Fruit fly (Drosophila melanogaster) whole organism, embryonic: Measurements from ENCODE around the gene Oatp30B.
A peak's percentile ranks its signal among the peaks of the same experiment; 100 is the strongest.

Experiments used
- B-H1 ChIP-seq: fragments of 200-800 bp; sonication (Bioruptor generic); IDR thresholded peaks from 3 replicates; pipeline ENCODE4 v1.3.6; 2022; ENCODE audit warnings: missing biosample characterization, missing genetic modification characterization
- CG10147 ChIP-seq: fragments of 200-800 bp; sonication (Bioruptor generic); optimal IDR thresholded peaks from 2 replicates; lab custom pipeline; 2019; ENCODE audit warnings: missing biosample characterization, mild to moderate bottlenecking, missing genetic modification characterization, moderate library complexity
- CG10267 ChIP-seq: fragments of 200-800 bp; sonication (Bioruptor generic); optimal IDR thresholded peaks from 2 replicates; lab custom pipeline; 2018; ENCODE audit warnings: missing biosample characterization, mild to moderate bottlenecking, missing genetic modification characterization, moderate library complexity
- CG10462 ChIP-seq: fragments of 200-800 bp; sonication (Bioruptor generic); optimal IDR thresholded peaks from 2 replicates; lab custom pipeline; 2016; ENCODE audit warnings: missing biosample characterization, missing genetic modification characterization
- CG10979 ChIP-seq: fragments of 200-800 bp; sonication (Bioruptor generic); optimal IDR thresholded peaks from 2 replicates; lab custom pipeline; 2018; ENCODE audit warnings: missing biosample characterization, mild to moderate bottlenecking, missing genetic modification characterization, moderate library complexity
- CG11085 ChIP-seq: fragments of 200-800 bp; sonication (Bioruptor generic); IDR thresholded peaks from 2 replicates; pipeline ENCODE4 v1.3.6; 2022; ENCODE audit warnings: missing biosample characterization, missing genetic modification characterization
- CG11093 ChIP-seq: fragments of 200-800 bp; sonication (Bioruptor generic); IDR thresholded peaks from 3 replicates; pipeline ENCODE4 v1.3.6; 2022; ENCODE audit warnings: missing biosample characterization, missing genetic modification characterization
- CG11723 ChIP-seq: fragments of 200-800 bp; sonication (Bioruptor generic); optimal IDR thresholded peaks from 2 replicates; lab custom pipeline; 2017; ENCODE audit warnings: missing biosample characterization, mild to moderate bottlenecking, missing genetic modification characterization
- CG13424 ChIP-seq: fragments of 200-800 bp; sonication (Bioruptor generic); optimal IDR thresholded peaks from 2 replicates; lab custom pipeline; 2019; ENCODE audit warnings: missing biosample characterization, mild to moderate bottlenecking, missing genetic modification characterization, moderate library complexity
- CG16863 ChIP-seq: fragments of 200-800 bp; sonication (Bioruptor generic); optimal IDR thresholded peaks from 3 replicates; lab custom pipeline; 2016; ENCODE audit warnings: missing biosample characterization, missing genetic modification characterization
- CG17385 ChIP-seq: fragments of 200-800 bp; sonication (Bioruptor generic); optimal IDR thresholded peaks from 3 replicates; lab custom pipeline; 2018; ENCODE audit warnings: missing biosample characterization, mild to moderate bottlenecking, missing genetic modification characterization
- CG1832 ChIP-seq: fragments of 200-800 bp; sonication (Bioruptor generic); optimal IDR thresholded peaks from 2 replicates; lab custom pipeline; 2017; ENCODE audit warnings: missing biosample characterization, mild to moderate bottlenecking, missing genetic modification characterization, inconsistent platforms
- CG2202 ChIP-seq: fragments of 200-800 bp; sonication (Bioruptor generic); optimal IDR thresholded peaks from 2 replicates; lab custom pipeline; 2018; ENCODE audit warnings: missing biosample characterization, mild to moderate bottlenecking, missing genetic modification characterization
- CG3281 ChIP-seq: fragments of 200-800 bp; sonication (Bioruptor generic); optimal IDR thresholded peaks from 3 replicates; lab custom pipeline; 2017; ENCODE audit warnings: missing biosample characterization, mild to moderate bottlenecking, missing genetic modification characterization
- CG3838 ChIP-seq: fragments of 200-800 bp; sonication (Bioruptor generic); optimal IDR thresholded peaks from 3 replicates; lab custom pipeline; 2016; ENCODE audit warnings: missing biosample characterization, missing genetic modification characterization
- CG7271 ChIP-seq: fragments of 200-800 bp; sonication (Bioruptor generic); optimal IDR thresholded peaks from 2 replicates; lab custom pipeline; 2018; ENCODE audit warnings: missing biosample characterization, mild to moderate bottlenecking, missing genetic modification characterization, moderate library complexity
- CG7357 ChIP-seq: fragments of 200-800 bp; sonication (Bioruptor generic); IDR thresholded peaks from 3 replicates; pipeline ENCODE4 v1.3.6; 2022; ENCODE audit warnings: missing biosample characterization, missing genetic modification characterization
- CG8924 ChIP-seq: fragments of 200-800 bp; optimal IDR thresholded peaks from 3 replicates; lab custom pipeline; 2019; ENCODE audit warnings: missing biosample characterization, mild to moderate bottlenecking, missing genetic modification characterization, moderate library complexity
- D19A ChIP-seq: fragments of 200-800 bp; optimal IDR thresholded peaks from 3 replicates; lab custom pipeline; 2019; ENCODE audit warnings: missing biosample characterization, mild to moderate bottlenecking, missing genetic modification characterization, moderate library complexity
- Dek ChIP-seq: fragments of 200-800 bp; sonication (Bioruptor generic); optimal IDR thresholded peaks from 3 replicates; lab custom pipeline; 2019; ENCODE audit warnings: missing biosample characterization, mild to moderate bottlenecking, missing genetic modification characterization, moderate library complexity
- Dip2 ChIP-seq: fragments of 200-800 bp; sonication (Bioruptor generic); IDR thresholded peaks from 2 replicates; pipeline ENCODE4 v1.3.6; 2022; ENCODE audit warnings: missing biosample characterization, missing genetic modification characterization
- Dll ChIP-seq: fragments of 200-800 bp; sonication (Bioruptor generic); IDR thresholded peaks from 4 replicates; pipeline ENCODE4 v1.3.6; 2022; ENCODE audit warnings: missing biosample characterization, missing genetic modification characterization; ENCODE audit not compliant: partially characterized antibody
- Dref ChIP-seq: fragments of 200-800 bp; sonication (Bioruptor generic); IDR thresholded peaks from 2 replicates; pipeline ENCODE4 v1.3.6; 2022; ENCODE audit warnings: missing biosample characterization, missing genetic modification characterization
- Ets97D ChIP-seq: fragments of 200-800 bp; sonication (Bioruptor generic); optimal IDR thresholded peaks from 3 replicates; lab custom pipeline; 2016; ENCODE audit warnings: missing biosample characterization, missing genetic modification characterization
- HLH54F ChIP-seq: fragments of 200-800 bp; sonication (Bioruptor generic); optimal IDR thresholded peaks from 3 replicates; lab custom pipeline; 2016; ENCODE audit warnings: missing biosample characterization, missing genetic modification characterization
- Hr51 ChIP-seq, 2 experiments: fragments of 200-800 bp; sonication (Bioruptor generic); optimal IDR thresholded peaks; 2 replicates in 1 of 2; 3 replicates in 1 of 2; lab custom pipeline; 2016 to 2018; ENCODE audit warnings: missing biosample characterization in 2 of 2, missing genetic modification characterization in 2 of 2, mild to moderate bottlenecking in 1 of 2, moderate library complexity in 1 of 2
- Meics ChIP-seq: fragments of 200-800 bp; sonication (Bioruptor generic); optimal IDR thresholded peaks from 2 replicates; lab custom pipeline; 2017; ENCODE audit warnings: missing biosample characterization, mild to moderate bottlenecking, missing genetic modification characterization
- Opbp ChIP-seq: fragments of 200-800 bp; sonication (Bioruptor generic); IDR thresholded peaks from 3 replicates; pipeline ENCODE4 v1.3.6; 2022; ENCODE audit warnings: missing biosample characterization, missing genetic modification characterization; ENCODE audit not compliant: partially characterized antibody
- Sox100B ChIP-seq: fragments of 200-800 bp; sonication (Bioruptor generic); optimal IDR thresholded peaks from 3 replicates; lab custom pipeline; 2018; ENCODE audit warnings: missing biosample characterization, mild to moderate bottlenecking, missing genetic modification characterization
- Xbp1 ChIP-seq: fragments of 200-800 bp; sonication (Bioruptor generic); optimal IDR thresholded peaks from 3 replicates; lab custom pipeline; 2016; ENCODE audit warnings: missing biosample characterization, mild to moderate bottlenecking, missing genetic modification characterization
- ab ChIP-seq: fragments of 200-800 bp; sonication (Bioruptor generic); optimal IDR thresholded peaks from 2 replicates; lab custom pipeline; 2016; ENCODE audit warnings: missing biosample characterization, missing genetic modification characterization
- ara ChIP-seq: fragments of 200-800 bp; sonication (Bioruptor generic); IDR thresholded peaks from 2 replicates; pipeline ENCODE4 v1.3.6; 2022; ENCODE audit warnings: missing biosample characterization, missing genetic modification characterization
- ato ChIP-seq: fragments of 200-800 bp; sonication (Bioruptor generic); IDR thresholded peaks from 2 replicates; pipeline ENCODE4 v1.3.6; 2022; ENCODE audit warnings: missing biosample characterization, missing genetic modification characterization; ENCODE audit not compliant: partially characterized antibody
- bbx ChIP-seq: fragments of 200-800 bp; sonication (Bioruptor generic); IDR thresholded peaks from 2 replicates; pipeline ENCODE4 v1.3.6; 2022; ENCODE audit warnings: missing biosample characterization, missing genetic modification characterization; ENCODE audit not compliant: partially characterized antibody
- croc ChIP-seq: fragments of 200-800 bp; sonication (Bioruptor generic); conservative IDR thresholded peaks from 3 replicates; pipeline ENCODE4 v1.3.6; 2022; ENCODE audit warnings: missing biosample characterization, missing genetic modification characterization
- cwo ChIP-seq: fragments of 200-800 bp; sonication (Bioruptor generic); optimal IDR thresholded peaks from 3 replicates; lab custom pipeline; 2017; ENCODE audit warnings: missing biosample characterization, missing genetic modification characterization, mild to moderate bottlenecking, moderate library complexity, missing genetic modification reagents
- en ChIP-seq: fragments of 200-800 bp; sonication (Bioruptor generic); optimal IDR thresholded peaks from 2 replicates; lab custom pipeline; 2016; ENCODE audit warnings: missing biosample characterization, missing genetic modification characterization
- ftz-f1 ChIP-seq: fragments of 200-800 bp; sonication (Bioruptor generic); optimal IDR thresholded peaks from 2 replicates; lab custom pipeline; 2016; ENCODE audit warnings: missing biosample characterization, missing genetic modification characterization
- gce ChIP-seq: fragments of 200-800 bp; sonication (Bioruptor generic); IDR thresholded peaks from 3 replicates; pipeline ENCODE4 v1.3.6; 2022; ENCODE audit warnings: missing biosample characterization, missing genetic modification characterization
- klu ChIP-seq: fragments of 200-800 bp; sonication (Bioruptor generic); IDR thresholded peaks from 2 replicates; pipeline ENCODE4 v1.3.6; 2022; ENCODE audit warnings: missing biosample characterization, missing genetic modification characterization
- kni ChIP-seq: fragments of 200-800 bp; sonication (Bioruptor generic); optimal IDR thresholded peaks from 3 replicates; lab custom pipeline; 2017; ENCODE audit warnings: mild to moderate bottlenecking, missing biosample characterization, missing genetic modification reagents, missing genetic modification characterization
- luna ChIP-seq: fragments of 200-800 bp; sonication (Bioruptor generic); optimal IDR thresholded peaks from 2 replicates; lab custom pipeline; 2016; ENCODE audit warnings: missing biosample characterization, missing genetic modification characterization
- nmo ChIP-seq: fragments of 200-800 bp; sonication (Bioruptor generic); optimal IDR thresholded peaks from 2 replicates; lab custom pipeline; 2018; ENCODE audit warnings: missing biosample characterization, mild to moderate bottlenecking, missing genetic modification characterization, moderate library complexity
- pho ChIP-seq: fragments of 200-800 bp; sonication (Bioruptor generic); optimal IDR thresholded peaks from 2 replicates; lab custom pipeline; 2016; ENCODE audit warnings: missing biosample characterization, missing genetic modification characterization
- psq ChIP-seq: fragments of 200-800 bp; sonication (Bioruptor generic); optimal IDR thresholded peaks from 2 replicates; lab custom pipeline; 2017; ENCODE audit warnings: missing biosample characterization, missing genetic modification characterization
- ro ChIP-seq: fragments of 200-800 bp; sonication (Bioruptor generic); IDR thresholded peaks from 2 replicates; pipeline ENCODE4 v1.3.6; 2022; ENCODE audit warnings: missing biosample characterization, missing genetic modification characterization
- sc ChIP-seq, 3 experiments: fragments of >200 bp in 2 of 3; fragments of 200-800 bp in 1 of 3; sonication (Bioruptor generic) in 1 of 3; optimal IDR thresholded peaks; 2 replicates in 2 of 3; 3 replicates in 1 of 3; lab custom pipeline; 2017; ENCODE audit warnings: mild to moderate bottlenecking in 1 of 3, missing biosample characterization in 1 of 3, missing genetic modification characterization in 1 of 3, missing genetic modification reagents in 1 of 3
- sob ChIP-seq: fragments of 200-800 bp; sonication (Bioruptor generic); IDR thresholded peaks from 2 replicates; pipeline ENCODE4 v1.3.6; 2022; ENCODE audit warnings: missing biosample characterization, missing genetic modification characterization
- sug ChIP-seq: fragments of 200-800 bp; optimal IDR thresholded peaks from 2 replicates; lab custom pipeline; 2019; ENCODE audit warnings: missing biosample characterization, mild to moderate bottlenecking, missing genetic modification characterization, moderate library complexity
- tgo ChIP-seq: fragments of 200-800 bp; sonication (Bioruptor generic); IDR thresholded peaks from 3 replicates; pipeline ENCODE4 v1.3.6; 2022; ENCODE audit warnings: missing biosample characterization, missing genetic modification characterization
- tx ChIP-seq: fragments of 200-800 bp; sonication (Bioruptor generic); optimal IDR thresholded peaks from 2 replicates; lab custom pipeline; 2016; ENCODE audit warnings: missing biosample characterization, missing genetic modification characterization

Oatp30B gene

dm6 chr2L:9509653-9510052 lies 11.4 kb upstream of the Oatp30B start (continued):
- TF ChIP-seq CG7271 (no peak), CG10462 (GFP tag; lab: Kevin White, UChicago) (no peak), HLH54F (GFP tag; lab: Kevin White, UChicago) (no peak), pho (GFP tag; lab: Kevin White, UChicago) (peak; percentile 21), ro (GFP tag; lab: Robert Waterston, UW) (no peak), sc (optimal IDR thresholded peaks at IDR 0.05; lab: Kevin White, UChicago) (no peak), sc (GFP tag; optimal IDR thresholded peaks at IDR 0.05; lab: Kevin White, UChicago) (peak; percentile 1), ab (no peak), cwo (GFP tag; lab: Kevin White, UChicago) (peak; percentile 45), CG11723 (no peak), kni (GFP tag; lab: Kevin White, UChicago) (no peak), sug (tag; lab: Kevin White, UChicago) (no peak), CG8924 (tag; lab: Kevin White, UChicago) (peak; percentile 0), luna (no peak), psq (GFP tag; lab: Kevin White, UChicago) (no peak), Hr51 (GFP tag; optimal IDR thresholded peaks at IDR 0.05; lab: Kevin White, UChicago) (no peak), ato (GFP tag; lab: Robert Waterston, UW) (no peak), CG7357 (no peak), Xbp1 (GFP tag; lab: Kevin White, UChicago) (no peak), Dip2 (no peak), croc (no peak), gce (no peak), Dll (no peak), Opbp (GFP tag; lab: Robert Waterston, UW) (no peak), klu (GFP tag; lab: Robert Waterston, UW) (no peak), CG16863 (GFP tag; lab: Kevin White, UChicago) (no peak), Meics (GFP tag; lab: Kevin White, UChicago) (peak; percentile 58), ftz-f1 (GFP tag; lab: Kevin White, UChicago) (no peak), tx (GFP tag; lab: Kevin White, UChicago) (no peak), CG3281 (GFP tag; lab: Kevin White, UChicago) (peak; percentile 53), Sox100B (GFP tag; lab: Kevin White, UChicago) (no peak), CG3838 (GFP tag; lab: Kevin White, UChicago) (no peak), CG11085 (GFP tag; lab: Robert Waterston, UW) (no peak), Ets97D (GFP tag; lab: Kevin White, UChicago) (no peak), sob (GFP tag; lab: Robert Waterston, UW) (peak; percentile 40; the same call in 1 of the 2 replicates), D19A (tag; lab: Kevin White, UChicago) (no peak), CG11093 (no peak), CG1832 (GFP tag; lab: Kevin White, UChicago) (no peak), en (GFP tag; lab: Kevin White, UChicago) (no peak), Dek (tag; lab: Kevin White, UChicago) (no peak), tgo (GFP tag; lab: Robert Waterston, UW) (no peak), bbx (GFP tag; lab: Robert Waterston, UW) (no peak), CG10267 (no peak), CG10147 (GFP tag; lab: Kevin White, UChicago) (no peak), Dref (GFP tag; lab: Robert Waterston, UW) (no peak), CG10979 (no peak), CG17385 (GFP tag; lab: Kevin White, UChicago) (no peak), ara (no peak), CG2202 (tag; lab: Kevin White, UChicago) (no peak), CG13424 (tag; lab: Kevin White, UChicago) (no peak), B-H1 (no peak), nmo (GFP tag; lab: Kevin White, UChicago) (no peak)
